Fruit fly (Drosophila melanogaster): ENCODE data around the gene CG8578.
A peak's percentile ranks its signal among the peaks of the same experiment; 100 is the strongest.

The CG8578 gene

dm6 chrX:15857601-15858284 lies 13.5 kb downstream of the CG8578 start, which contains the start of the genes CG46440 and Myb (continued):
- TF ChIP-seq CG10274 (GFP tag; optimal IDR thresholded peaks at IDR 0.05) (no peak), Doc2 (GFP tag; IDR thresholded peaks at IDR 0.05) (no peak), bbx (GFP tag; IDR thresholded peaks at IDR 0.05; ENCODE audit: partially characterized antibody) (peak; percentile 87), peb (GFP tag; IDR thresholded peaks at IDR 0.05) (no peak), Bdp1 (GFP tag; optimal IDR thresholded peaks at IDR 0.05) (no peak), pros (GFP tag; optimal IDR thresholded peaks at IDR 0.05) (no peak), CG1603 (tag; optimal IDR thresholded peaks at IDR 0.05) (peak; percentile 67), onecut (GFP tag; IDR thresholded peaks at IDR 0.05) (no peak), E2f2 (GFP tag; IDR thresholded peaks at IDR 0.05) (0 out of 2 replicates have a peak, but pooled peaks have one; percentile 10), fru (optimal IDR thresholded peaks at IDR 0.05) (no peak), Rx (GFP tag; IDR thresholded peaks at IDR 0.05) (no peak), ase (GFP tag; IDR thresholded peaks at IDR 0.05) (no peak), zf30C (GFP tag; optimal IDR thresholded peaks at IDR 0.05) (peak; percentile 60), CG32767 (GFP tag; IDR thresholded peaks at IDR 0.05) (no peak), gfzf (GFP tag; optimal IDR thresholded peaks at IDR 0.05) (peak; percentile 59), Elba2 (GFP tag; optimal IDR thresholded peaks at IDR 0.05) (peak; percentile 29), CG6175 (GFP tag; IDR thresholded peaks at IDR 0.05) (no peak), Sry-δ (GFP tag; optimal IDR thresholded peaks at IDR 0.05) (peak; percentile 76), lmd (GFP tag; IDR thresholded peaks at IDR 0.05) (no peak), CG10147 (GFP tag; optimal IDR thresholded peaks at IDR 0.05) (no peak), Dref (GFP tag; IDR thresholded peaks at IDR 0.05) (peak; percentile 88), Rfx (GFP tag; IDR thresholded peaks at IDR 0.05) (peak; percentile 20; the same call in 1 of the 2 replicates), YL-1 (GFP tag; optimal IDR thresholded peaks at IDR 0.05) (peak; percentile 43), PHDP (tag; optimal IDR thresholded peaks at IDR 0.05) (no peak), lov (optimal IDR thresholded peaks at IDR 0.05) (no peak), lov (GFP tag; IDR thresholded peaks at IDR 0.05) (no peak), corto (GFP tag; optimal IDR thresholded peaks at IDR 0.05) (no peak), CG31224 (GFP tag; IDR thresholded peaks at IDR 0.05) (no peak), bab2 (GFP tag; optimal IDR thresholded peaks at IDR 0.05) (no peak), trem (tag; optimal IDR thresholded peaks at IDR 0.05) (peak; percentile 18), otp (GFP tag; IDR thresholded peaks at IDR 0.05) (no peak), CG9609 (GFP tag; optimal IDR thresholded peaks at IDR 0.05) (no peak), prd (optimal IDR thresholded peaks at IDR 0.05) (no peak), prd (GFP tag; IDR thresholded peaks at IDR 0.05) (peak; percentile 16; the same call in 1 of the 3 replicates), Nf-YB (GFP tag; optimal IDR thresholded peaks at IDR 0.05) (no peak), CG31441 (GFP tag; IDR thresholded peaks at IDR 0.05) (no peak), CG6272 (GFP tag; IDR thresholded peaks at IDR 0.05) (no peak), sd (tag; optimal IDR thresholded peaks at IDR 0.05) (peak; percentile 53), Bgb (GFP tag; IDR thresholded peaks at IDR 0.05; ENCODE audit: partially characterized antibody) (peak; percentile 86), usp (GFP tag; optimal IDR thresholded peaks at IDR 0.05) (no peak), GATAe (GFP tag; conservative IDR thresholded peaks at IDR 0.05) (no peak), ci (GFP tag; IDR thresholded peaks at IDR 0.05) (no peak), Sox102F (GFP tag; optimal IDR thresholded peaks at IDR 0.05) (no peak), ham (GFP tag; IDR thresholded peaks at IDR 0.05) (no peak), CG17186 (GFP tag; optimal IDR thresholded peaks at IDR 0.05) (no peak), Hmx (GFP tag; optimal IDR thresholded peaks at IDR 0.05) (no peak), Scr (GFP tag; IDR thresholded peaks at IDR 0.05; ENCODE audit: partially characterized antibody) (peak; percentile 83), gro (GFP tag; optimal IDR thresholded peaks at IDR 0.05) (no peak), CoRest (tag; optimal IDR thresholded peaks at IDR 0.05) (peak; percentile 5), Mrtf (GFP tag; IDR thresholded peaks at IDR 0.05) (no peak), cas (GFP tag; IDR thresholded peaks at IDR 0.05) (no peak), lbe (GFP tag; optimal IDR thresholded peaks at IDR 0.05) (peak; percentile 10)

Measured in whole organism, embryonic.